Worm (Caenorhabditis elegans) whole organism, L1 larva: ENCODE data around the gene srxa-1.

Experiments
- C04F5.9 ChIP-seq: sonication (generic microtip); optimal IDR thresholded peaks from 2 replicates; lab custom pipeline; 2016; ENCODE audit warnings: missing genetic modification characterization, missing compliant biosample characterization
- F16B12.6 ChIP-seq: fragments of 150-350 bp; optimal IDR thresholded peaks from 2 replicates; lab custom pipeline; 2014; ENCODE audit warnings: missing biosample characterization, missing genetic modification characterization
- Y116A8C.19 ChIP-seq: sonication (generic microtip); optimal IDR thresholded peaks from 2 replicates; lab custom pipeline; 2016; ENCODE audit warnings: missing compliant biosample characterization, missing genetic modification characterization, borderline replicate concordance
- aly-2 ChIP-seq: fragments of 150-350 bp; optimal IDR thresholded peaks from 2 replicates; lab custom pipeline; 2014; ENCODE audit warnings: missing biosample characterization, missing genetic modification characterization
- ama-1 ChIP-seq: fragments of 150-350 bp; optimal IDR thresholded peaks from 2 replicates; lab custom pipeline; 2014
- ceh-8 ChIP-seq: fragments of 200-800 bp; sonication (Bioruptor generic); optimal IDR thresholded peaks from 2 replicates; lab custom pipeline; 2018; ENCODE audit warnings: mild to moderate bottlenecking, missing genetic modification characterization, moderate library complexity, missing compliant biosample characterization
- ceh-82 ChIP-seq, 3 experiments: fragments of 150-350 bp in 1 of 3; sonication (generic microtip) in 2 of 3; optimal IDR thresholded peaks; 2 replicates each; lab custom pipeline; 2014 to 2017; ENCODE audit warnings: missing biosample characterization in 3 of 3, missing genetic modification characterization in 3 of 3
- ceh-88 ChIP-seq: fragments of 200-800 bp; sonication (Bioruptor generic); IDR thresholded peaks from 2 replicates; pipeline ENCODE4 v1.3.6; 2022; ENCODE audit warnings: missing genetic modification characterization, missing compliant biosample characterization
- ceh-90 ChIP-seq: sonication (generic microtip); optimal IDR thresholded peaks from 2 replicates; lab custom pipeline; 2016; ENCODE audit warnings: missing genetic modification characterization, missing compliant biosample characterization
- ces-1 ChIP-seq: fragments of 150-350 bp; optimal IDR thresholded peaks from 2 replicates; lab custom pipeline; 2014; ENCODE audit warnings: missing biosample characterization, missing genetic modification reagents, missing genetic modification characterization
- dpl-1 ChIP-seq, 3 experiments: fragments of 150-350 bp in 2 of 3; sonication (generic microtip) in 1 of 3; optimal IDR thresholded peaks; 2 replicates each; lab custom pipeline; 2014 to 2017; ENCODE audit warnings: missing biosample characterization in 3 of 3, missing genetic modification characterization in 3 of 3, missing genetic modification reagents in 3 of 3
- dsc-1 ChIP-seq: sonication (generic microtip); optimal IDR thresholded peaks from 2 replicates; lab custom pipeline; 2016; ENCODE audit warnings: mild to moderate bottlenecking, missing genetic modification characterization, missing compliant biosample characterization
- egl-13 ChIP-seq: sonication (generic microtip); optimal IDR thresholded peaks from 2 replicates; lab custom pipeline; 2016; ENCODE audit warnings: missing genotype, missing genetic modification reagents, missing genetic modification characterization, missing compliant biosample characterization
- egl-27 ChIP-seq, 2 experiments: fragments of 150-350 bp in 1 of 2; sonication (generic microtip); optimal IDR thresholded peaks; 3 replicates each; lab custom pipeline; 2017 to 2018; ENCODE audit warnings: missing biosample characterization in 2 of 2, missing genetic modification characterization in 2 of 2, missing genetic modification reagents in 2 of 2
- elt-2 ChIP-seq: sonication (generic microtip); optimal IDR thresholded peaks from 2 replicates; lab custom pipeline; 2016; ENCODE audit warnings: missing genetic modification characterization, mild to moderate bottlenecking, inconsistent platforms, missing compliant biosample characterization, missing genetic modification reagents
- elt-3 ChIP-seq, 6 experiments: fragments of 150-350 bp in 1 of 6; sonication (generic microtip); optimal IDR thresholded peaks; 2 replicates each; lab custom pipeline; 2017 to 2018; ENCODE audit warnings: missing biosample characterization in 6 of 6, missing genetic modification characterization in 6 of 6, inconsistent platforms in 1 of 6
- ets-5 ChIP-seq: fragments of 200-800 bp; sonication (Bioruptor generic); IDR thresholded peaks from 2 replicates; pipeline ENCODE4 v1.3.6; 2022; ENCODE audit warnings: missing genetic modification characterization, missing compliant biosample characterization
- fkh-4 ChIP-seq: sonication (generic microtip); optimal IDR thresholded peaks from 2 replicates; lab custom pipeline; 2016; ENCODE audit warnings: missing compliant biosample characterization, missing genetic modification characterization, borderline replicate concordance
- fkh-8 ChIP-seq: sonication (generic microtip); optimal IDR thresholded peaks from 2 replicates; lab custom pipeline; 2016; ENCODE audit warnings: mild to moderate bottlenecking, missing genetic modification characterization, missing compliant biosample characterization
- hlh-17 ChIP-seq: fragments of 200-800 bp; sonication (Bioruptor generic); optimal IDR thresholded peaks from 2 replicates; lab custom pipeline; 2018; ENCODE audit warnings: missing genetic modification characterization, mild to moderate bottlenecking, missing compliant biosample characterization, moderate library complexity, borderline replicate concordance
- jun-1 ChIP-seq: fragments of 150-350 bp; optimal IDR thresholded peaks from 2 replicates; lab custom pipeline; 2014; ENCODE audit warnings: missing biosample characterization, missing genetic modification reagents, missing genetic modification characterization
- lin-15B ChIP-seq: fragments of 150-350 bp; sonication (generic microtip); optimal IDR thresholded peaks from 3 replicates; lab custom pipeline; 2014; ENCODE audit warnings: missing biosample characterization, missing genetic modification characterization
- lin-35 ChIP-seq, 2 experiments: fragments of 150-350 bp; optimal IDR thresholded peaks; 2 replicates each; lab custom pipeline; 2014; ENCODE audit warnings: missing biosample characterization in 2 of 2, missing genetic modification characterization in 2 of 2, missing genetic modification reagents in 2 of 2
- lin-39 ChIP-seq: fragments of 150-350 bp; optimal IDR thresholded peaks from 2 replicates; lab custom pipeline; 2014; ENCODE audit warnings: missing biosample characterization, missing genetic modification reagents, missing genetic modification characterization
- lsy-2 ChIP-seq, 2 experiments: fragments of 150-350 bp; optimal IDR thresholded peaks; 2 replicates each; lab custom pipeline; 2014; ENCODE audit warnings: missing biosample characterization in 2 of 2, missing genetic modification characterization in 2 of 2
- mab-9 ChIP-seq: fragments of 200-800 bp; sonication (Bioruptor generic); IDR thresholded peaks from 2 replicates; pipeline ENCODE4 v1.3.6; 2022; ENCODE audit warnings: missing genetic modification reagents, missing genetic modification characterization, missing compliant biosample characterization
- mdl-1 ChIP-seq, 2 experiments: fragments of 150-350 bp; optimal IDR thresholded peaks; 2 replicates each; lab custom pipeline; 2014 to 2017; ENCODE audit warnings: missing biosample characterization in 2 of 2, missing genetic modification characterization in 2 of 2, inconsistent platforms in 1 of 2
- mef-2 ChIP-seq: fragments of 150-350 bp; optimal IDR thresholded peaks from 2 replicates; lab custom pipeline; 2014; ENCODE audit warnings: missing biosample characterization, missing genetic modification characterization
- mep-1 ChIP-seq: fragments of 150-350 bp; optimal IDR thresholded peaks from 2 replicates; lab custom pipeline; 2014; ENCODE audit warnings: missing biosample characterization, missing genetic modification characterization
- nhr-11 ChIP-seq: fragments of 150-350 bp; optimal IDR thresholded peaks from 2 replicates; lab custom pipeline; 2014; ENCODE audit warnings: missing biosample characterization, missing genetic modification characterization
- nhr-12 ChIP-seq: sonication (generic microtip); optimal IDR thresholded peaks from 2 replicates; lab custom pipeline; 2017; ENCODE audit warnings: missing biosample characterization, missing genetic modification characterization
- nhr-19 ChIP-seq: fragments of 200-800 bp; sonication (Bioruptor generic); conservative IDR thresholded peaks from 2 replicates; pipeline ENCODE4 v1.3.6; 2022; ENCODE audit warnings: missing genetic modification characterization, missing compliant biosample characterization
- nhr-20 ChIP-seq: sonication (generic microtip); optimal IDR thresholded peaks from 2 replicates; lab custom pipeline; 2016; ENCODE audit warnings: mild to moderate bottlenecking, missing genetic modification characterization, missing compliant biosample characterization
- nhr-237 ChIP-seq: fragments of 150-350 bp; optimal IDR thresholded peaks from 2 replicates; lab custom pipeline; 2014; ENCODE audit warnings: missing biosample characterization, missing genetic modification characterization
- nhr-71 ChIP-seq: sonication (generic microtip); optimal IDR thresholded peaks from 2 replicates; lab custom pipeline; 2016; ENCODE audit warnings: mild to moderate bottlenecking, missing genetic modification characterization, moderate library complexity, missing compliant biosample characterization
- nhr-84 ChIP-seq: sonication (generic microtip); optimal IDR thresholded peaks from 2 replicates; lab custom pipeline; 2017; ENCODE audit warnings: missing biosample characterization, missing genetic modification characterization
- nhr-85 ChIP-seq: sonication (generic microtip); peaks from one replicate; lab custom pipeline; 2016; ENCODE audit warnings: missing genetic modification characterization, inconsistent platforms, missing compliant biosample characterization
- pqm-1 ChIP-seq: sonication (generic microtip); optimal IDR thresholded peaks from 3 replicates; lab custom pipeline; 2017; ENCODE audit warnings: missing biosample characterization, missing genetic modification characterization
- skn-1 ChIP-seq: fragments of 150-350 bp; optimal IDR thresholded peaks from 2 replicates; lab custom pipeline; 2014; ENCODE audit warnings: missing biosample characterization, missing genetic modification characterization
- snu-23 ChIP-seq: sonication (generic microtip); optimal IDR thresholded peaks from 2 replicates; lab custom pipeline; 2016; ENCODE audit warnings: missing genetic modification characterization, missing compliant biosample characterization
- sox-4 ChIP-seq: sonication (generic microtip); optimal IDR thresholded peaks from 2 replicates; lab custom pipeline; 2016; ENCODE audit warnings: missing genetic modification characterization, missing compliant biosample characterization
- sptf-1 ChIP-seq: fragments of 150-350 bp; optimal IDR thresholded peaks from 2 replicates; lab custom pipeline; 2014; ENCODE audit warnings: missing biosample characterization, missing genetic modification characterization
- swsn-7 ChIP-seq: sonication (generic microtip); optimal IDR thresholded peaks from 2 replicates; lab custom pipeline; 2016; ENCODE audit warnings: missing genetic modification characterization, missing compliant biosample characterization
- tbx-2 ChIP-seq: sonication (generic microtip); optimal IDR thresholded peaks from 2 replicates; lab custom pipeline; 2016; ENCODE audit warnings: missing genetic modification characterization, missing compliant biosample characterization
- unc-130 ChIP-seq: fragments of 150-350 bp; optimal IDR thresholded peaks from 2 replicates; lab custom pipeline; 2017; ENCODE audit warnings: missing biosample characterization, missing genetic modification characterization, inconsistent platforms
- unc-62 ChIP-seq: fragments of 150-350 bp; optimal IDR thresholded peaks from 2 replicates; lab custom pipeline; 2014; ENCODE audit warnings: missing biosample characterization, missing genetic modification reagents, missing genetic modification characterization
- unc-86 ChIP-seq: sonication (generic microtip); optimal IDR thresholded peaks from 2 replicates; lab custom pipeline; 2016; ENCODE audit warnings: missing genetic modification characterization, missing compliant biosample characterization
- unc-98 ChIP-seq: fragments of 200-800 bp; sonication (Bioruptor generic); IDR thresholded peaks from 2 replicates; pipeline ENCODE4 v1.3.6; 2022; ENCODE audit warnings: missing genetic modification characterization, missing compliant biosample characterization
- xbp-1 ChIP-seq: sonication (generic microtip); optimal IDR thresholded peaks from 2 replicates; lab custom pipeline; 2016; ENCODE audit warnings: missing genetic modification characterization, missing compliant biosample characterization
- zip-4 ChIP-seq: fragments of 200-800 bp; sonication (Bioruptor generic); optimal IDR thresholded peaks from 2 replicates; lab custom pipeline; 2018; ENCODE audit warnings: mild to moderate bottlenecking, missing genetic modification characterization, moderate library complexity, missing compliant biosample characterization
- ztf-11 ChIP-seq, 2 experiments: sonication (generic microtip); optimal IDR thresholded peaks; 2 replicates each; lab custom pipeline; 2016 to 2017; ENCODE audit warnings: missing genetic modification characterization in 2 of 2, missing biosample characterization in 1 of 2, missing compliant biosample characterization in 1 of 2
- ztf-4 ChIP-seq: fragments of 150-350 bp; optimal IDR thresholded peaks from 2 replicates; lab custom pipeline; 2014; ENCODE audit warnings: missing biosample characterization, missing genetic modification characterization

srxa-1 gene

DNA sequence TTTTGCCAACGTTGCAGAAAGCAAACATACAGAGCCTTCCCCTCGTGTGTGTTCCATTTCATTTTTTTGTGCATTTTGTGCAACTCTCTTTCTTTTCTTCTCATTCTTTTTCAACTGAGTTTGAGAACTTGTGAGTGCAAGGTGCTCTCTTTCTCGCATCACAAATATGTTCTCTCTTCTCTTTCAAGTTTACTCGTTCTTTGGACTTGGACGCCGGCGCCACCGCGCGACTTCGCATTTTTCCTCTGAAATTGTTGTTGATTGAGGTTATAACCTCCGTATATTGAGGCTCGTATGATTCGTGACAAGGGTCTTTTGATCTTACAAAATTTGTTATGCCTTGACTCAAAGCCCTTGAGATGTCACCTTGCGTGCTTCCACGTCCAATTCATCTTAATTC, 44.9 kb downstream of the srxa-1 start (continued):
- TF ChIP-seq ztf-4: peak; percentile 30
- TF ChIP-seq snu-23 (GFP tag; lab: Kevin White, UChicago): peak; percentile 80
- no peak for TF ChIP-seq elt-3 (tag; optimal IDR thresholded peaks at IDR 0.05; lab: Kevin White, UChicago)
- peak; percentile 19 for TF ChIP-seq unc-130 (tag; lab: Kevin White, UChicago)
- peak; percentile 69 for TF ChIP-seq nhr-237 (tag; lab: Kevin White, UChicago)
- TF ChIP-seq nhr-11 (tag; lab: Kevin White, UChicago): no peak
- peak; percentile 29 for TF ChIP-seq elt-2 (tag; lab: Kevin White, UChicago)
- TF ChIP-seq mab-9 (GFP tag; lab: Robert Waterston, UW): no peak
- TF ChIP-seq mep-1 (tag; lab: Kevin White, UChicago): peak; percentile 67
- no peak for TF ChIP-seq sptf-1 (tag; lab: Kevin White, UChicago)
- TF ChIP-seq ceh-82 (tag; optimal IDR thresholded peaks at IDR 0.05; lab: Kevin White, UChicago): peak; percentile 33 to 66 (median 42)
- peak; percentile 88 for TF ChIP-seq nhr-20
- no peak for TF ChIP-seq unc-62
- no peak for TF ChIP-seq hlh-17 (GFP tag; lab: Kevin White, UChicago)
- TF ChIP-seq dpl-1 (GFP tag; optimal IDR thresholded peaks at IDR 0.05; lab: Kevin White, UChicago): peak in 2 of 3 experiments; percentile 5 to 42
- TF ChIP-seq unc-98 (GFP tag; lab: Robert Waterston, UW): no peak
- TF ChIP-seq ztf-11 (tag; optimal IDR thresholded peaks at IDR 0.05; lab: Kevin White, UChicago): no peak
- TF ChIP-seq xbp-1 (tag; lab: Kevin White, UChicago): peak; percentile 43
- TF ChIP-seq zip-4 (GFP tag; lab: Kevin White, UChicago): no peak
- TF ChIP-seq ceh-88 (GFP tag; lab: Robert Waterston, UW): no peak
- TF ChIP-seq dsc-1 (tag; lab: Kevin White, UChicago): peak; percentile 26
- TF ChIP-seq tbx-2 (tag; lab: Kevin White, UChicago): peak; percentile 69
- TF ChIP-seq ets-5: no peak
- TF ChIP-seq pqm-1 (tag; lab: Kevin White, UChicago): no peak
- peak; percentile 74 for TF ChIP-seq swsn-7 (tag; lab: Kevin White, UChicago)
- peak; percentile 50 for TF ChIP-seq jun-1 (tag; lab: Kevin White, UChicago)
- no peak for TF ChIP-seq unc-86
- TF ChIP-seq ces-1 (GFP tag; lab: Kevin White, UChicago): no peak
- TF ChIP-seq aly-2: no peak
- TF ChIP-seq nhr-85: no peak
- TF ChIP-seq F16B12.6: no peak
- no peak for TF ChIP-seq sox-4 (tag; lab: Kevin White, UChicago)
- TF ChIP-seq nhr-84 (tag; lab: Kevin White, UChicago): no peak
- no peak for TF ChIP-seq lin-15B (tag; lab: Kevin White, UChicago)
- TF ChIP-seq mef-2 (tag; lab: Kevin White, UChicago): peak; percentile 32
- TF ChIP-seq C04F5.9: no peak
- peak; percentile 89 for TF ChIP-seq nhr-71 (tag; lab: Kevin White, UChicago)

DNA sequence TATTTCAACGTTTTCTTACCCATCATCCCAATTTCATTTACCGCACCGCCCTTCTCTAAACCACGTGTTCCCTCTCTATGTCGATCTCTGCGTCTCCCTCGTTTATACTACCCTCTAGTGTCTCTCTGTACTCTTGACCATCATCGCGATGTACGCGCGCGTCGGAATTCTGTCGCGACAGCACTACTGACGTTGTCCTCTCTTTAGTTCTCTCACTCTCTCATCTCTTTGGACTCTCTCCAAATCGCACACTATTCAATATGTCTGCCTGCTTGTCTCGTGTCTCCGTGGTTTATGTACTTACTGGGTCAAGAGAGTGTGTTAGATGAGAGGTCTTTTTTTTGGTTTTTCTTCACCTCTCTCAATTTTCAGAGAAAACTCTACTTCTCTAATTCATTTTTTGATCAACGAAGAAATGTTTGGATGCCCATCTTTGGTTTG, 46.4 kb downstream of the srxa-1 start:
- TF ChIP-seq nhr-19 (GFP tag; lab: Robert Waterston, UW) (peak; percentile 100), ama-1 (lab: Kevin White, UChicago) (peak; percentile 75), egl-13 (peak; percentile 98), mdl-1 (tag; optimal IDR thresholded peaks at IDR 0.05; lab: Kevin White, UChicago) (peak; percentile 99 to 100), ceh-8 (GFP tag; lab: Kevin White, UChicago) (peak; percentile 96), unc-130 (tag; lab: Kevin White, UChicago) (peak; percentile 98), C04F5.9 (peak; percentile 89), nhr-12 (no peak), nhr-237 (tag; lab: Kevin White, UChicago) (peak; percentile 94), nhr-11 (tag; lab: Kevin White, UChicago) (peak; percentile 93), fkh-8 (tag; lab: Kevin White, UChicago) (peak; percentile 100), dsc-1 (tag; lab: Kevin White, UChicago) (peak; percentile 99), xbp-1 (tag; lab: Kevin White, UChicago) (peak; percentile 99), snu-23 (GFP tag; lab: Kevin White, UChicago) (peak; percentile 100), skn-1 (tag; lab: Kevin White, UChicago) (peak; percentile 94), mab-9 (GFP tag; lab: Robert Waterston, UW) (peak; percentile 95), Y116A8C.19 (tag; lab: Kevin White, UChicago) (peak; percentile 41), lin-39 (peak; percentile 91), fkh-4 (tag; lab: Kevin White, UChicago) (peak; percentile 83), jun-1 (tag; lab: Kevin White, UChicago) (peak; percentile 96), lsy-2 (tag; optimal IDR thresholded peaks at IDR 0.05; lab: Kevin White, UChicago) (peak; percentile 94 to 95), egl-27 (tag; optimal IDR thresholded peaks at IDR 0.05; lab: Kevin White, UChicago) (peak; percentile 41 to 98), lin-35 (GFP tag; optimal IDR thresholded peaks at IDR 0.05; lab: Kevin White, UChicago) (peak; percentile 87 to 92), sox-4 (tag; lab: Kevin White, UChicago) (peak; percentile 94), ets-5 (no peak), ceh-90 (tag; lab: Kevin White, UChicago) (no peak)
